Worm (Caenorhabditis elegans) whole organism, L1 larva: Measurements from ENCODE around the gene C48B4.10.
A peak's percentile ranks its signal among the peaks of the same experiment; 100 is the strongest.

Experiments
- C34B4.2 ChIP-seq: sonication (generic microtip); optimal IDR thresholded peaks from 2 replicates; lab custom pipeline; 2017; ENCODE audit warnings: mild to moderate bottlenecking, missing genetic modification characterization, missing compliant biosample characterization
- F16B12.6 ChIP-seq: fragments of 150-350 bp; optimal IDR thresholded peaks from 2 replicates; lab custom pipeline; 2014; ENCODE audit warnings: missing biosample characterization, missing genetic modification characterization
- alr-1 ChIP-seq: fragments of 200-800 bp; sonication (Bioruptor generic); optimal IDR thresholded peaks from 2 replicates; lab custom pipeline; 2018; ENCODE audit warnings: borderline replicate concordance, mild to moderate bottlenecking, missing genetic modification characterization, missing compliant biosample characterization
- aly-2 ChIP-seq: fragments of 150-350 bp; optimal IDR thresholded peaks from 2 replicates; lab custom pipeline; 2014; ENCODE audit warnings: missing biosample characterization, missing genetic modification characterization
- ceh-82 ChIP-seq, 3 experiments: fragments of 150-350 bp in 1 of 3; sonication (generic microtip) in 2 of 3; optimal IDR thresholded peaks; 2 replicates each; lab custom pipeline; 2014 to 2017; ENCODE audit warnings: missing biosample characterization in 3 of 3, missing genetic modification characterization in 3 of 3
- ceh-88 ChIP-seq: fragments of 200-800 bp; sonication (Bioruptor generic); IDR thresholded peaks from 2 replicates; pipeline ENCODE4 v1.3.6; 2022; ENCODE audit warnings: missing genetic modification characterization, missing compliant biosample characterization
- ceh-90 ChIP-seq: sonication (generic microtip); optimal IDR thresholded peaks from 2 replicates; lab custom pipeline; 2016; ENCODE audit warnings: missing genetic modification characterization, missing compliant biosample characterization
- efl-1 ChIP-seq, 4 experiments: fragments of 150-350 bp; optimal IDR thresholded peaks in 3 of 4; peaks in 1 of 4; 1 replicate in 1 of 4; 2 replicates in 3 of 4; lab custom pipeline; 2014; ENCODE audit warnings: missing biosample characterization in 2 of 4, missing genetic modification characterization in 2 of 4, missing genetic modification reagents in 2 of 4
- efl-3 ChIP-seq: fragments of 200-800 bp; sonication (Bioruptor generic); optimal IDR thresholded peaks from 2 replicates; lab custom pipeline; 2018; ENCODE audit warnings: mild to moderate bottlenecking, missing genetic modification characterization, missing compliant biosample characterization
- egl-13 ChIP-seq: sonication (generic microtip); optimal IDR thresholded peaks from 2 replicates; lab custom pipeline; 2016; ENCODE audit warnings: missing genotype, missing genetic modification reagents, missing genetic modification characterization, missing compliant biosample characterization
- egl-27 ChIP-seq, 2 experiments: fragments of 150-350 bp in 1 of 2; sonication (generic microtip); optimal IDR thresholded peaks; 3 replicates each; lab custom pipeline; 2017 to 2018; ENCODE audit warnings: missing biosample characterization in 2 of 2, missing genetic modification characterization in 2 of 2, missing genetic modification reagents in 2 of 2
- elt-2 ChIP-seq: sonication (generic microtip); optimal IDR thresholded peaks from 2 replicates; lab custom pipeline; 2016; ENCODE audit warnings: missing genetic modification characterization, mild to moderate bottlenecking, inconsistent platforms, missing compliant biosample characterization, missing genetic modification reagents
- elt-3 ChIP-seq, 6 experiments: fragments of 150-350 bp in 1 of 6; sonication (generic microtip); optimal IDR thresholded peaks; 2 replicates each; lab custom pipeline; 2017 to 2018; ENCODE audit warnings: missing biosample characterization in 6 of 6, missing genetic modification characterization in 6 of 6, inconsistent platforms in 1 of 6
- fkh-10 ChIP-seq: sonication (generic microtip); optimal IDR thresholded peaks from 2 replicates; lab custom pipeline; 2017; ENCODE audit warnings: missing biosample characterization, missing genetic modification reagents, missing genetic modification characterization
- fkh-4 ChIP-seq: sonication (generic microtip); optimal IDR thresholded peaks from 2 replicates; lab custom pipeline; 2016; ENCODE audit warnings: missing compliant biosample characterization, missing genetic modification characterization, borderline replicate concordance
- fkh-8 ChIP-seq: sonication (generic microtip); optimal IDR thresholded peaks from 2 replicates; lab custom pipeline; 2016; ENCODE audit warnings: mild to moderate bottlenecking, missing genetic modification characterization, missing compliant biosample characterization
- fos-1 ChIP-seq: fragments of 150-350 bp; optimal IDR thresholded peaks from 2 replicates; lab custom pipeline; 2014; ENCODE audit warnings: missing biosample characterization, missing genetic modification characterization
- hpl-2 ChIP-seq: fragments of 150-350 bp; optimal IDR thresholded peaks from 2 replicates; lab custom pipeline; 2014; ENCODE audit warnings: missing biosample characterization, missing genetic modification reagents, missing genetic modification characterization
- isw-1 ChIP-seq: fragments of 200-800 bp; sonication (Bioruptor generic); IDR thresholded peaks from 2 replicates; pipeline ENCODE4 v1.3.6; 2022; ENCODE audit warnings: missing genetic modification characterization, missing compliant biosample characterization
- jun-1 ChIP-seq: fragments of 150-350 bp; optimal IDR thresholded peaks from 2 replicates; lab custom pipeline; 2014; ENCODE audit warnings: missing biosample characterization, missing genetic modification reagents, missing genetic modification characterization
- lin-14 ChIP-seq: fragments of 200-800 bp; sonication (Bioruptor generic); optimal IDR thresholded peaks from 2 replicates; lab custom pipeline; 2018; ENCODE audit warnings: mild to moderate bottlenecking, missing genetic modification characterization, moderate library complexity, missing compliant biosample characterization
- lir-3 ChIP-seq: sonication (generic microtip); optimal IDR thresholded peaks from 2 replicates; lab custom pipeline; 2016; ENCODE audit warnings: mild to moderate bottlenecking, missing genetic modification characterization, moderate library complexity, missing compliant biosample characterization; ENCODE audit not compliant: poor library complexity
- mab-9 ChIP-seq: fragments of 200-800 bp; sonication (Bioruptor generic); IDR thresholded peaks from 2 replicates; pipeline ENCODE4 v1.3.6; 2022; ENCODE audit warnings: missing genetic modification reagents, missing genetic modification characterization, missing compliant biosample characterization
- mep-1 ChIP-seq: fragments of 150-350 bp; optimal IDR thresholded peaks from 2 replicates; lab custom pipeline; 2014; ENCODE audit warnings: missing biosample characterization, missing genetic modification characterization
- nhr-11 ChIP-seq: fragments of 150-350 bp; optimal IDR thresholded peaks from 2 replicates; lab custom pipeline; 2014; ENCODE audit warnings: missing biosample characterization, missing genetic modification characterization
- nhr-19 ChIP-seq: fragments of 200-800 bp; sonication (Bioruptor generic); conservative IDR thresholded peaks from 2 replicates; pipeline ENCODE4 v1.3.6; 2022; ENCODE audit warnings: missing genetic modification characterization, missing compliant biosample characterization
- nhr-237 ChIP-seq: fragments of 150-350 bp; optimal IDR thresholded peaks from 2 replicates; lab custom pipeline; 2014; ENCODE audit warnings: missing biosample characterization, missing genetic modification characterization
- nhr-47 ChIP-seq: sonication (generic microtip); optimal IDR thresholded peaks from 2 replicates; lab custom pipeline; 2016; ENCODE audit warnings: mild to moderate bottlenecking, missing genetic modification characterization, moderate library complexity, missing compliant biosample characterization
- nhr-71 ChIP-seq: sonication (generic microtip); optimal IDR thresholded peaks from 2 replicates; lab custom pipeline; 2016; ENCODE audit warnings: mild to moderate bottlenecking, missing genetic modification characterization, moderate library complexity, missing compliant biosample characterization
- nhr-84 ChIP-seq: sonication (generic microtip); optimal IDR thresholded peaks from 2 replicates; lab custom pipeline; 2017; ENCODE audit warnings: missing biosample characterization, missing genetic modification characterization
- nhr-85 ChIP-seq: sonication (generic microtip); peaks from one replicate; lab custom pipeline; 2016; ENCODE audit warnings: missing genetic modification characterization, inconsistent platforms, missing compliant biosample characterization
- pqm-1 ChIP-seq: sonication (generic microtip); optimal IDR thresholded peaks from 3 replicates; lab custom pipeline; 2017; ENCODE audit warnings: missing biosample characterization, missing genetic modification characterization
- rnt-1 ChIP-seq: sonication (generic microtip); optimal IDR thresholded peaks from 2 replicates; lab custom pipeline; 2016; ENCODE audit warnings: mild to moderate bottlenecking, missing genetic modification characterization, moderate library complexity, missing compliant biosample characterization
- skn-1 ChIP-seq: fragments of 150-350 bp; optimal IDR thresholded peaks from 2 replicates; lab custom pipeline; 2014; ENCODE audit warnings: missing biosample characterization, missing genetic modification characterization
- snpc-4 ChIP-seq: fragments of 150-350 bp; optimal IDR thresholded peaks from 2 replicates; lab custom pipeline; 2014; ENCODE audit warnings: missing biosample characterization, missing genetic modification characterization
- snu-23 ChIP-seq: sonication (generic microtip); optimal IDR thresholded peaks from 2 replicates; lab custom pipeline; 2016; ENCODE audit warnings: missing genetic modification characterization, missing compliant biosample characterization
- sox-4 ChIP-seq: sonication (generic microtip); optimal IDR thresholded peaks from 2 replicates; lab custom pipeline; 2016; ENCODE audit warnings: missing genetic modification characterization, missing compliant biosample characterization
- sptf-1 ChIP-seq: fragments of 150-350 bp; optimal IDR thresholded peaks from 2 replicates; lab custom pipeline; 2014; ENCODE audit warnings: missing biosample characterization, missing genetic modification characterization
- swsn-7 ChIP-seq: sonication (generic microtip); optimal IDR thresholded peaks from 2 replicates; lab custom pipeline; 2016; ENCODE audit warnings: missing genetic modification characterization, missing compliant biosample characterization
- unc-62 ChIP-seq: fragments of 150-350 bp; optimal IDR thresholded peaks from 2 replicates; lab custom pipeline; 2014; ENCODE audit warnings: missing biosample characterization, missing genetic modification reagents, missing genetic modification characterization
- unc-86 ChIP-seq: sonication (generic microtip); optimal IDR thresholded peaks from 2 replicates; lab custom pipeline; 2016; ENCODE audit warnings: missing genetic modification characterization, missing compliant biosample characterization
- vab-15 ChIP-seq: sonication (generic microtip); optimal IDR thresholded peaks from 2 replicates; lab custom pipeline; 2017; ENCODE audit warnings: missing genotype, mild to moderate bottlenecking, missing genetic modification characterization, missing compliant biosample characterization
- zag-1 ChIP-seq: fragments of 150-350 bp; optimal IDR thresholded peaks from 2 replicates; lab custom pipeline; 2014; ENCODE audit warnings: missing biosample characterization, missing genetic modification characterization
- zip-4 ChIP-seq: fragments of 200-800 bp; sonication (Bioruptor generic); optimal IDR thresholded peaks from 2 replicates; lab custom pipeline; 2018; ENCODE audit warnings: mild to moderate bottlenecking, missing genetic modification characterization, moderate library complexity, missing compliant biosample characterization

The C48B4.10 gene

DNA sequence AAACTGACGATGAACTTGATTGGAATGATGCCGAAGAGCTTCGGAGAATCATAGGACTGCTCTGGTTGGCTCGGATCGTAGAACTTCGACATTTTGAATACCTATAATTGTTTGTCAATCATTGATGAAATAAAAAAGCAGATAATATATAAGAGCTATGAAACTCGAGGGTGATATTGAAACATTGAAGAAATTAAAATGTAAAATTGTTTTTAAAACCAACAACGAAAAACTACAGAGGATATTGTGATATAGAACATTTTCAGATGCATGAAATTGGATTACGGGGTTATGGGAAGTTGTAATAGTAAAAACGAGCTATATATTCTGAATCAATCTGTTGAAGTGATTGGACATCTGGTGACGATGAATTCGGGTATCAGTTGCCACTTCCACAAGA is at the start of gene C48B4.10:
Gene C48B4.10, minus strand, starts transcription at position 101 of the 400 bp plus-strand sequence.
- TF ChIP-seq F16B12.6 (tag; lab: Kevin White, UChicago) (no peak), ceh-88 (GFP tag; lab: Robert Waterston, UW) (no peak), egl-27 (tag; optimal IDR thresholded peaks at IDR 0.05; lab: Kevin White, UChicago) (no peak), rnt-1 (tag; lab: Kevin White, UChicago) (no peak)

DNA sequence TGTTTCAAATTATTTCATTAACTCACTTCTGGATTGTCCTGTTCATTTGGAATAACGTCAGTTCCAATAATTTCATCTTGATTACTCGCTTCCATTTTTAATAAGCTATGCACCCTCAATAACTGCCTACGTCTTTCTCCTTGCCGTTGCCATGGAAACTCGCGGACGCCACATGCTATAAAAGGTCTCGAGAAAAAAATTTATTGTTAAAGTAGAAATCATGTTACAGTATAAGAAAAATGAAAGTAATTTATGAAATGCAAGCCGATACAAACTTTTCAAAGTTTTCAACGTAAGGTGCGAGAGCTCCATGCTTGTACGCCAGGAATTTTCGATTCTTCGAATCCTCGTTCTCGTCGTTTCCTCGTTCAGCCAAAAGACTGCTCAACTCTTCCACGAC is 47.8 kb upstream of the C48B4.10 start, which contains the start of gene bbs-4:
Gene bbs-4, minus strand, starts transcription at position 101 of the 400 bp plus-strand sequence.
- no peak for TF ChIP-seq zag-1
- TF ChIP-seq fkh-10 (GFP tag; lab: Kevin White, UChicago) = no peak
- TF ChIP-seq skn-1 = no peak
- no peak for TF ChIP-seq fos-1 (tag; lab: Kevin White, UChicago)
- no peak for TF ChIP-seq unc-62 (GFP tag; lab: Kevin White, UChicago)
- peak; percentile 54 for TF ChIP-seq fkh-8 (tag; lab: Kevin White, UChicago)
- TF ChIP-seq, all 84 proteins: peak for 1

DNA sequence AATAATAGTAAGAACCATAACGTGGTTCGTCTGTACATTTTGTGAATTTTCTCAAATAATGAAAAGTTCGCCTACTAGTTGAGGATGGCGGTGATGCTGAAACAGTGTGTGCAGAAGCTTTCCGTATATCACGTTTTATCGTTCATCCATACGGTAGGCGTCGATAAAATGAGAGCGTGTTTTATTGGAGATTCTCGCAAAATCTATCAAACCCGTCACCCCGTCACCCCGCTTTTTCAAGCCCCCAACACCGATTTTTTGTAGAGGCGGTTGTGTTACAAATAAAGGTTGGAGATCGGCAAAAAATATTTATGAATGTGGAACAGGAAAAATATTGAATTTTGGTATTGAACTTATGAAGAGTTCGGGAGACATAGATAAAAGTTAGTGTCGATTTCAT is 44.3 kb upstream of the C48B4.10 start, which contains the start of gene clec-161:
Gene clec-161, minus strand, starts transcription at position 101 of the 400 bp plus-strand sequence.
- TF ChIP-seq zip-4 (no peak), nhr-85 (tag; lab: Kevin White, UChicago) (no peak), unc-62 (GFP tag; lab: Kevin White, UChicago) (no peak), nhr-237 (tag; lab: Kevin White, UChicago) (no peak), jun-1 (no peak), snpc-4 (tag; lab: Kevin White, UChicago) (no peak), snu-23 (GFP tag; lab: Kevin White, UChicago) (no peak), egl-13 (tag; lab: Kevin White, UChicago) (no peak), nhr-84 (tag; lab: Kevin White, UChicago) (no peak), nhr-19 (no peak), efl-3 (GFP tag; lab: Kevin White, UChicago) (no peak), elt-3 (tag; optimal IDR thresholded peaks at IDR 0.05; lab: Kevin White, UChicago) (no peak), isw-1 (GFP tag; lab: Robert Waterston, UW) (no peak), sox-4 (no peak), sptf-1 (tag; lab: Kevin White, UChicago) (no peak), fkh-4 (tag; lab: Kevin White, UChicago) (no peak), elt-2 (no peak), ceh-88 (GFP tag; lab: Robert Waterston, UW) (no peak), lin-14 (GFP tag; lab: Kevin White, UChicago) (no peak), nhr-71 (no peak)

DNA sequence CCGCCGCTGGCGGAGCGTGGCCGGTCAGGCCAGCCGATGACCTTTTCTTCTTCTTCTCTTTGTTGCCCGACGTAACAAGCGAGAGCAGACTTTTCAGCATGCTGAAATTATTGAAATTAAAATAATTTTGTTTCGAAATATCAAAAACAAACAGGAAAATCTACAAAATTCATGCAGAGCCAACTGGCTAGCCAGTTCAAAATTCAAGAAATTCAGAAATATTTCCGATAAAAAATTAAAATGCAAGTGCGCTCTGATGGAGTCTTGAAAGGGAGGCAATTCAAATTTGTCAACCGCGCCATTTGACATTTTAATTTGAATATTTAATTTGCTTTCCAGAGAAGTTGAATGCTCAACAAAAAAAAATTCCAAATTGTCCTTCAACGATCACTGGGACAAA is 36.3 kb upstream of the C48B4.10 start, which contains the start of gene F58A4.2:
Gene F58A4.2, minus strand, starts transcription at position 101 of the 400 bp plus-strand sequence.
- TF ChIP-seq hpl-2 (no peak), efl-1 (optimal IDR thresholded peaks at IDR 0.05; lab: Kevin White, UChicago) (peak in 1 of 2 experiments; percentile 79), efl-1 (GFP tag; optimal IDR thresholded peaks at IDR 0.05 in 1 of 2; lab: Kevin White, UChicago) (peak in 1 of 2 experiments; percentile 19)

DNA sequence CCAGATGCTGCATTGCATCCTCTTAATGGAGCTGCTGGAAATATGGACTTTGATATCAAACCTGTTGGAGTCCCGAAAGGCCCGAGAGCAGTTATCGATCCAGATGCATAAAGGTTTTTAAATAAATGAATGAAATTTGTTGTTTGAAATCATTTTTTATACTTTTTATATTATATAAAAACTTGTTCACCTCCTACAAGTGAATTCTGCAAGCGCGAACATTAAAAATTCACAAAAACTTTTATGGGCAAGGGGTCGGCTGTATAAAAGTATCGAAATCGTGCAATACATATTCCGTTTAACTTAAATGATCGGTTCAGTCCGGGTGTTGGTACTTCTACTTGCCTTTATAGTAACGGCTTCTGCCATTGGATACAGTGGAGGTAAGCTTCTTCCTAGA is 33.9 kb upstream of the C48B4.10 start, which contains the start of gene F58A4.1:
Gene F58A4.1, plus strand, starts transcription at position 301 of the 400 bp plus-strand sequence.
- no peak for TF ChIP-seq mab-9 (GFP tag; lab: Robert Waterston, UW)
- no peak for TF ChIP-seq nhr-47 (tag; lab: Kevin White, UChicago)
- TF ChIP-seq unc-86 (tag; lab: Kevin White, UChicago) = no peak
- TF ChIP-seq rnt-1 (tag; lab: Kevin White, UChicago) = no peak
- no peak for TF ChIP-seq ceh-90 (tag; lab: Kevin White, UChicago)
- TF ChIP-seq alr-1 (tag; lab: Kevin White, UChicago) = no peak
- TF ChIP-seq lir-3 = no peak
- TF ChIP-seq nhr-11 (tag; lab: Kevin White, UChicago) = no peak
- no peak for TF ChIP-seq vab-15 (tag; lab: Kevin White, UChicago)
- TF ChIP-seq fkh-4 (tag; lab: Kevin White, UChicago) = no peak
- TF ChIP-seq skn-1 = no peak
- no peak for TF ChIP-seq pqm-1 (tag; lab: Kevin White, UChicago)
- no peak for TF ChIP-seq ceh-82 (tag; optimal IDR thresholded peaks at IDR 0.05; lab: Kevin White, UChicago)
- TF ChIP-seq aly-2 (tag; lab: Kevin White, UChicago) = no peak
- no peak for TF ChIP-seq efl-1 (optimal IDR thresholded peaks at IDR 0.05; lab: Kevin White, UChicago)
- no peak for TF ChIP-seq efl-1 (GFP tag; optimal IDR thresholded peaks at IDR 0.05 in 1 of 2; lab: Kevin White, UChicago)
- TF ChIP-seq swsn-7 (tag; lab: Kevin White, UChicago) = no peak
- no peak for TF ChIP-seq mep-1
- no peak for TF ChIP-seq nhr-19
- TF ChIP-seq C34B4.2 (tag; lab: Kevin White, UChicago) = no peak
- TF ChIP-seq, all 84 proteins: peak for 0
